Worm (Caenorhabditis elegans): ENCODE measurements around the gene R07E3.7.

R07E3.7 gene

ce11 chrX:10340044-10340443, 15.5 kb downstream of the R07E3.7 start:
- no peak for TF ChIP-seq flt-1 (GFP tag; IDR thresholded peaks at IDR 0.05)
- no peak for TF ChIP-seq med-1 (GFP tag; optimal IDR thresholded peaks at IDR 0.05; ENCODE audit: insufficient read depth)
- TF ChIP-seq ztf-23 (GFP tag; IDR thresholded peaks at IDR 0.05), result no peak
- no peak for TF ChIP-seq tab-1 (GFP tag; IDR thresholded peaks at IDR 0.05)
- no peak for TF ChIP-seq ref-1 (GFP tag; conservative IDR thresholded peaks at IDR 0.05)
- TF ChIP-seq cog-1 (tag; optimal IDR thresholded peaks at IDR 0.05), result no peak

- no peak for TF ChIP-seq ztf-23 (GFP tag; IDR thresholded peaks at IDR 0.05)
- no peak for TF ChIP-seq med-1 (GFP tag; optimal IDR thresholded peaks at IDR 0.05; ENCODE audit: insufficient read depth)
- no peak for TF ChIP-seq ztf-29 (GFP tag; IDR thresholded peaks at IDR 0.05)
- no peak for TF ChIP-seq tab-1 (GFP tag; IDR thresholded peaks at IDR 0.05)
- TF ChIP-seq flt-1 (GFP tag; IDR thresholded peaks at IDR 0.05), result no peak
- TF ChIP-seq klf-2 (GFP tag; conservative IDR thresholded peaks at IDR 0.05), result no peak
- no peak for TF ChIP-seq cog-1 (tag; optimal IDR thresholded peaks at IDR 0.05)
- TF ChIP-seq ref-1 (GFP tag; conservative IDR thresholded peaks at IDR 0.05), result no peak
- no peak for TF ChIP-seq T22C8.4 (GFP tag; IDR thresholded peaks at IDR 0.05)
Measured at ce11 chrX:10338761-10339160, 16.8 kb downstream of the R07E3.7 start.

ce11 chrX:10338100-10338499, 17.4 kb downstream of the R07E3.7 start, which contains the start of gene cut-5:
TSS of gene cut-5 (minus strand) at chrX:10338200.
- TF ChIP-seq ztf-29 (GFP tag; IDR thresholded peaks at IDR 0.05), result no peak
- TF ChIP-seq med-1 (GFP tag; optimal IDR thresholded peaks at IDR 0.05; ENCODE audit: insufficient read depth), result no peak
- no peak for TF ChIP-seq ztf-23 (GFP tag; IDR thresholded peaks at IDR 0.05)
- TF ChIP-seq T22C8.4 (GFP tag; IDR thresholded peaks at IDR 0.05), result no peak
- TF ChIP-seq tab-1 (GFP tag; IDR thresholded peaks at IDR 0.05), result no peak
- TF ChIP-seq ref-1 (GFP tag; conservative IDR thresholded peaks at IDR 0.05), result no peak
- no peak for TF ChIP-seq klf-2 (GFP tag; conservative IDR thresholded peaks at IDR 0.05)
- TF ChIP-seq cog-1 (tag; optimal IDR thresholded peaks at IDR 0.05), result no peak
- no peak for TF ChIP-seq flt-1 (GFP tag; IDR thresholded peaks at IDR 0.05)

DNA sequence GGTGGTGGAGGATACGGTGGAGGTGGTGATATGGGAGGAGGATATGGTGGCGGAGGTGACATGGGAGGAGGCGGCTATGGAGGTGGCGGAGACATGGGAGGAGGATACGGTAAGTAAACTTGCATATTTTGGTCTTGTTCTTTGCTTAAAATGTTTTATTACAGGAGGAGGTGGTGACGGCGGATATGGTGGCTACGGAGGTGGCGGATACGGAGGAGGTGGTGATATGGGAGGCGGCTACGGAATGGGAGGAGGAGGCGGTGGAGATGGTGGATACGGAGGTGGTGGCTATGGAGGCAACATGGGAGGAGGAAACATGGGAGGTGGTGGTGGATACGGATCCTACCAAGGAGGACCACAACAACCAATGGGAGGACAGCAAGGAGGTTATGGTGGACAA, 19.0 kb downstream of the R07E3.7 start:
- TF ChIP-seq ztf-23 (GFP tag; IDR thresholded peaks at IDR 0.05) (0 out of 2 replicates have a peak, but pooled peaks have one; percentile 45), T22C8.4 (GFP tag; IDR thresholded peaks at IDR 0.05) (no peak)

- TF ChIP-seq ref-1 (GFP tag; conservative IDR thresholded peaks at IDR 0.05) (no peak), ztf-23 (GFP tag; IDR thresholded peaks at IDR 0.05) (no peak), ztf-29 (GFP tag; IDR thresholded peaks at IDR 0.05) (no peak), T22C8.4 (GFP tag; IDR thresholded peaks at IDR 0.05) (no peak), med-1 (GFP tag; optimal IDR thresholded peaks at IDR 0.05; ENCODE audit: insufficient read depth) (no peak), cog-1 (tag; optimal IDR thresholded peaks at IDR 0.05) (no peak), tab-1 (GFP tag; IDR thresholded peaks at IDR 0.05) (no peak), klf-2 (GFP tag; conservative IDR thresholded peaks at IDR 0.05) (no peak), flt-1 (GFP tag; IDR thresholded peaks at IDR 0.05) (no peak)
Measured at ce11 chrX:10336138-10336537, 19.4 kb downstream of the R07E3.7 start, which contains the start of gene idpa-3. TSS of gene idpa-3 (plus strand) at chrX:10336438.

DNA sequence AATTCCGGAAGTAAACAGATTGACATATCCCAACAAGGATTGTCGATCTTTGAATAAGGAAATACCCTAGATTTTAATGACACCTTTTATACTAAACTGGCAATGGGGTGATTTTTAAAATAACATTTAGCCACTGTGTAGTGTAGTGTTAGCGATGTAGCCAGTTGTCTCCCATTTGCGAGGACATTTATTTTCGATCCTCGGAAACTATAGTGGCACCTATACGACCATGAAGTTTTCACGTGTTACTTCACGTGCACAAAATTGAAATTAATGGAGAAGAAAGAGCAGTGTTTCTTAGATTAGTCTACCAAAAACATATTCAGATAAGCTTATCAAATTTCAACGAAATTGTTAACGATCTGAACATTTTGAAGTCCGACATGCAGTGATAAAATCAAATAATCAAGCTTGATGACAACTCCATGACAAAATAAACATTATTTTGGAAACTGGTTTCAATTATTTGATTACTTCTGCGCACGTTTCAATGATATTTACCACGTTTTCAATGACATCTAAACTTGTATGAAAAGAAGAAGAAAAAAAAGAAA, 22.2 kb downstream of the R07E3.7 start, which contains the start of gene R07E3.4:
Gene R07E3.4, minus strand, starts transcription at position 51 of the 554 bp plus-strand sequence.
- TF ChIP-seq cog-1 (tag; optimal IDR thresholded peaks at IDR 0.05), result no peak
- no peak for TF ChIP-seq med-1 (GFP tag; optimal IDR thresholded peaks at IDR 0.05; ENCODE audit: insufficient read depth)
- TF ChIP-seq flt-1 (GFP tag; IDR thresholded peaks at IDR 0.05), result no peak
- no peak for TF ChIP-seq ztf-23 (GFP tag; IDR thresholded peaks at IDR 0.05)
- no peak for TF ChIP-seq ref-1 (GFP tag; conservative IDR thresholded peaks at IDR 0.05)
- TF ChIP-seq klf-2 (GFP tag; conservative IDR thresholded peaks at IDR 0.05), result no peak
- TF ChIP-seq ztf-29 (GFP tag; IDR thresholded peaks at IDR 0.05), result no peak
- TF ChIP-seq T22C8.4 (GFP tag; IDR thresholded peaks at IDR 0.05), result no peak
- TF ChIP-seq tab-1 (GFP tag; IDR thresholded peaks at IDR 0.05), result no peak

ce11 chrX:10332035-10332614, 23.4 kb downstream of the R07E3.7 start:
- TF ChIP-seq ztf-23 (GFP tag; IDR thresholded peaks at IDR 0.05), result no peak
- peak; percentile 20 for TF ChIP-seq cog-1 (tag; optimal IDR thresholded peaks at IDR 0.05)
- TF ChIP-seq med-1 (GFP tag; optimal IDR thresholded peaks at IDR 0.05; ENCODE audit: insufficient read depth), result no peak
- TF ChIP-seq klf-2 (GFP tag; conservative IDR thresholded peaks at IDR 0.05), result no peak
- no peak for TF ChIP-seq ref-1 (GFP tag; conservative IDR thresholded peaks at IDR 0.05)
- no peak for TF ChIP-seq flt-1 (GFP tag; IDR thresholded peaks at IDR 0.05)

DNA sequence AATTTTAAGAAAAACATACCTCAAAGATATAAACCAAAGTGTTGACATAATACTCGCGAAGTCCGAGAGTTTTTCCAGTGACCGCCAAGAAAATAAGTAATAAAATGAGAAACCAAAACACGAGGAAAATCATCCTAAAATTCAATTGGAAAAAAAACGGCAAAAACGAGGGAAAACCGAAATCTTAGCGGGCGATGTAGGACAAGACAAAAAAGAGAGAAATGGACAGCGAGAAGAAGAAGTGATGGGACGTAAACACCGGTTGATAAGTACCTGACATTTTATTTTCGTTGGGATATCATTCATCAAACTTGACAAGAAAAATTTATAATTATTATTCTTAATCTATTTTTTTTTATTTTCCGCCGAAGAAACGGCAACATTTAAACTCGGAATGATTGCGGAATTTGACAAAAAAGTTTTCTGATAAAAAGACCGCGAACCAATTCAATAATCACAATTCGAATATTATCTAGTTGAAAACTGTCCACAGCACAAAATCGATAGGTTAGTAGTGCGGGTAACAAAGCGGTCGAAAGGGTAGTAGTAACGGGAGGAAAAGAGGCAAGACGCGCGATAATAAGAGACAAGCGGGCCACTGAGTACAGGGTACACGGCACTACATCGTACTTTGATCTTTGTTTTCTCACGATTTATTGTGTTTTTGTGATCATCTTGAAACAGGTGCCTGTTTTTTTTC, 28.1 kb downstream of the R07E3.7 start, which contains the start of gene acl-5:
Gene acl-5, minus strand, starts transcription at position 134 of the 700 bp plus-strand sequence.
- no peak for TF ChIP-seq klf-2 (GFP tag; conservative IDR thresholded peaks at IDR 0.05)

ce11 chrX:10321401-10321800, 34.1 kb downstream of the R07E3.7 start:
- TF ChIP-seq flt-1 (GFP tag; IDR thresholded peaks at IDR 0.05) (no peak), ztf-23 (GFP tag; IDR thresholded peaks at IDR 0.05) (no peak), ref-1 (GFP tag; conservative IDR thresholded peaks at IDR 0.05) (no peak), ztf-29 (GFP tag; IDR thresholded peaks at IDR 0.05) (no peak), tab-1 (GFP tag; IDR thresholded peaks at IDR 0.05) (no peak), T22C8.4 (GFP tag; IDR thresholded peaks at IDR 0.05) (no peak), klf-2 (GFP tag; conservative IDR thresholded peaks at IDR 0.05) (no peak), med-1 (GFP tag; optimal IDR thresholded peaks at IDR 0.05; ENCODE audit: insufficient read depth) (no peak), cog-1 (tag; optimal IDR thresholded peaks at IDR 0.05) (no peak)

ce11 chrX:10319653-10320052, 35.9 kb downstream of the R07E3.7 start:
- TF ChIP-seq T22C8.4 (GFP tag; IDR thresholded peaks at IDR 0.05), result no peak
- no peak for TF ChIP-seq med-1 (GFP tag; optimal IDR thresholded peaks at IDR 0.05; ENCODE audit: insufficient read depth)
- no peak for TF ChIP-seq cog-1 (tag; optimal IDR thresholded peaks at IDR 0.05)
- TF ChIP-seq flt-1 (GFP tag; IDR thresholded peaks at IDR 0.05), result no peak
- no peak for TF ChIP-seq ref-1 (GFP tag; conservative IDR thresholded peaks at IDR 0.05)
- TF ChIP-seq ztf-29 (GFP tag; IDR thresholded peaks at IDR 0.05), result no peak
- no peak for TF ChIP-seq tab-1 (GFP tag; IDR thresholded peaks at IDR 0.05)
- TF ChIP-seq klf-2 (GFP tag; conservative IDR thresholded peaks at IDR 0.05), result no peak
- TF ChIP-seq ztf-23 (GFP tag; IDR thresholded peaks at IDR 0.05), result no peak
